Worm (Caenorhabditis elegans): ENCODE results near the gene ceh-60.

ce11 chrX:6514466-6514865, 15.5 kb downstream of the ceh-60 start:
- TF ChIP-seq spr-1 (tag; optimal IDR thresholded peaks at IDR 0.05) (no peak), unc-39 (tag; optimal IDR thresholded peaks at IDR 0.05) (no peak), pha-4 (GFP tag; IDR thresholded peaks at IDR 0.05) (no peak), pha-4 (tag; optimal IDR thresholded peaks at IDR 0.05) (no peak), F44E2.7 (GFP tag; IDR thresholded peaks at IDR 0.05) (no peak), ceh-28 (tag; optimal IDR thresholded peaks at IDR 0.05) (no peak), ceh-62 (tag; optimal IDR thresholded peaks at IDR 0.05) (no peak), ztf-11 (tag; optimal IDR thresholded peaks at IDR 0.05) (no peak), lin-39 (tag; optimal IDR thresholded peaks at IDR 0.05) (no peak)
